Worm (Caenorhabditis elegans): ENCODE data around the gene hsp-12.6.

hsp-12.6 gene

DNA sequence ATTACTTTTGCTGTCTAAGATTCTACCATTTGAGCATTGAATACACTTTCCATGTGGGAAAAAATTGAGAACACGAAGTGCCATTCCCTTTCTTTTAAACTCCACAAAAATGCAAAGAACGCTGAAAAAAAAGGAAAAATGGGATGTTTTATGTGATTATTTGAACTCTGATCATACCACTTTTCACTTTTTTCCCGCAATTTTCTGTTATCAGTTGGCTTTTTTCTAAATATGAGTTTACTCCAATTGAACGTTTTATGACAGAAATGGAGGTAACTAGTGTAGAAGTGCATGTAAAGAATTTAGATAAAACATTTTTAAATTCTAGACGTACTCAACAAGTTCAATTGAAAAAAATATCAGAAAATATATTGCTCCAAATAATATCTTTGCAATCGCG, 5.6 kb downstream of the hsp-12.6 start:
- TF ChIP-seq lsl-1 (GFP tag; optimal IDR thresholded peaks at IDR 0.05) = no peak
- TF ChIP-seq ztf-25 (GFP tag; IDR thresholded peaks at IDR 0.05) = no peak
- no peak for TF ChIP-seq tbx-9 (tag; optimal IDR thresholded peaks at IDR 0.05; ENCODE audit: borderline replicate concordance)
- no peak for TF ChIP-seq dpff-1 (tag; optimal IDR thresholded peaks at IDR 0.05)
- TF ChIP-seq attf-3 (GFP tag; conservative IDR thresholded peaks at IDR 0.05) = no peak
- peak; percentile 23 for TF ChIP-seq nhr-80 (tag; optimal IDR thresholded peaks at IDR 0.05)

DNA sequence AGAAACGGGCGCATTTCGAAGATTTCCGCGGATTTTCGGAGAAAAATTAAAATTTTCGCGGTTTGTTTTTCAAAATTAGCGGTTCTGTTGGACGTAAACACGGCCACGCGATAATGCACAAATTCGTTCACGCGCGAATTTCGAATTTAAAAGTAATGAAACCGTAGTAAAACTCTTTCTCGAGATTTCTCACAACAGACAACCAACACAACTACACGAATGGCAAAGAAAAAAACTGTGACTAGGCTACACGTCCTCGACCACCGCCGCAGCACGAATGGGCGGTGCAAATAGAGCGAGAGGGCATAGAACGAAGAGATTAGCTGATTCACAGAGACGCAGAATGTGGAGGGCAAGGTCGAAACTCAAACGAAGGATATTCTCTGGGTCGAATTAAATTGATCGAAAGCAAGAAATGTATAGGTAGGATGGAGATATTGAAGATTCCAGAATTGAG, 6.1 kb downstream of the hsp-12.6 start, which contains the start of gene idh-1:
Gene idh-1 (minus strand): TSS at position 228 of the 457 bp plus-strand sequence.
- TF ChIP-seq zim-3 (tag; optimal IDR thresholded peaks at IDR 0.05) (peak; percentile 42), ceh-91 (GFP tag; IDR thresholded peaks at IDR 0.05) (peak; percentile 85), Y95B8A.8 (GFP tag; IDR thresholded peaks at IDR 0.05) (peak; percentile 36; the same call in 1 of the 2 replicates), cebp-1 (GFP tag; IDR thresholded peaks at IDR 0.05) (no peak), cebp-1 (tag; optimal IDR thresholded peaks at IDR 0.05) (peak; percentile 36), zfh-2 (GFP tag; conservative IDR thresholded peaks at IDR 0.05) (peak; percentile 62; the same call in 1 of the 2 replicates), somi-1 (GFP tag; optimal IDR thresholded peaks at IDR 0.05) (peak; percentile 58), attf-5 (GFP tag; optimal IDR thresholded peaks at IDR 0.05) (peak; percentile 38), aptf-3 (GFP tag; IDR thresholded peaks at IDR 0.05) (no peak), akir-1 (GFP tag; optimal IDR thresholded peaks at IDR 0.05) (no peak), F39B2.1 (GFP tag; IDR thresholded peaks at IDR 0.05) (no peak), ceh-27 (GFP tag; optimal IDR thresholded peaks at IDR 0.05) (peak; percentile 11), efl-1 (GFP tag; optimal IDR thresholded peaks at IDR 0.05) (peak; percentile 95), hlh-12 (tag; optimal IDR thresholded peaks at IDR 0.05) (no peak), snpc-1.1 (tag; optimal IDR thresholded peaks at IDR 0.05; ENCODE audit: insufficient read depth) (peak; percentile 68), hsf-1 (GFP tag; IDR thresholded peaks at IDR 0.05) (peak; percentile 65), F49E8.2 (tag; optimal IDR thresholded peaks at IDR 0.05; ENCODE audit: insufficient read depth) (peak; percentile 13), D2030.7 (GFP tag; IDR thresholded peaks at IDR 0.05) (peak; percentile 87), nhr-27 (tag; optimal IDR thresholded peaks at IDR 0.05) (no peak), mes-4 (tag; optimal IDR thresholded peaks at IDR 0.05) (no peak), ztf-6 (GFP tag; IDR thresholded peaks at IDR 0.05) (no peak), chd-7 (tag; optimal IDR thresholded peaks at IDR 0.05) (no peak), ets-4 (GFP tag; optimal IDR thresholded peaks at IDR 0.05) (no peak), ztf-25 (GFP tag; IDR thresholded peaks at IDR 0.05) (no peak), bed-2 (GFP tag; IDR thresholded peaks at IDR 0.05) (no peak), snpc-4 (GFP tag; optimal IDR thresholded peaks at IDR 0.05) (no peak), snpc-4 (tag; optimal IDR thresholded peaks at IDR 0.05) (peak; percentile 14 to 79 (median 38)), F22D6.2 (tag; optimal IDR thresholded peaks at IDR 0.05) (no peak), B0035.1 (tag; optimal IDR thresholded peaks at IDR 0.05) (no peak), egl-18 (GFP tag; IDR thresholded peaks at IDR 0.05) (no peak), gei-17 (GFP tag; optimal IDR thresholded peaks at IDR 0.05) (no peak), snpc-1.3 (tag; optimal IDR thresholded peaks at IDR 0.05; ENCODE audit: insufficient read depth) (peak; percentile 61), attf-6 (GFP tag; IDR thresholded peaks at IDR 0.05) (peak; percentile 59; the same call in 1 of the 2 replicates), mxl-1 (tag; optimal IDR thresholded peaks at IDR 0.05) (no peak), sdz-38 (tag; optimal IDR thresholded peaks at IDR 0.05) (no peak), sptf-2 (GFP tag; optimal IDR thresholded peaks at IDR 0.05) (no peak), B0336.3 (GFP tag; IDR thresholded peaks at IDR 0.05) (peak; percentile 71), lsy-27 (tag; optimal IDR thresholded peaks at IDR 0.05; ENCODE audit: borderline replicate concordance, insufficient read depth) (no peak), snpc-3.4 (tag; optimal IDR thresholded peaks at IDR 0.05) (peak; percentile 75), rcor-1 (GFP tag; IDR thresholded peaks at IDR 0.05) (0 out of 2 replicates have a peak, but pooled peaks have one; percentile 19), pbrm-1 (GFP tag; IDR thresholded peaks at IDR 0.05) (peak; percentile 72), F10E7.11 (tag; optimal IDR thresholded peaks at IDR 0.05) (no peak)

All from whole organism, young adult.